Worm (Caenorhabditis elegans) whole organism, young adult: ENCODE measurements around the gene F54D5.2.

Source experiments
- D2030.7 ChIP-seq: fragments of 200-800 bp; sonication (Bioruptor generic); IDR thresholded peaks from 2 replicates; pipeline ENCODE4 v1.3.6; 2022; ENCODE audit warnings: missing genetic modification reagents, missing genetic modification characterization, missing compliant biosample characterization
- F33H1.4 ChIP-seq: fragments of 200-800 bp; sonication (Bioruptor generic); IDR thresholded peaks from 2 replicates; pipeline ENCODE4 v1.3.6; 2022; ENCODE audit warnings: missing genetic modification reagents, missing genetic modification characterization, missing compliant biosample characterization
- aptf-2 ChIP-seq: fragments of 200-800 bp; sonication (Bioruptor generic); conservative IDR thresholded peaks from 2 replicates; pipeline ENCODE4 v1.3.6; 2022; ENCODE audit warnings: missing genetic modification reagents, missing genetic modification characterization, missing compliant biosample characterization
- ceh-100 ChIP-seq: fragments of 200-800 bp; sonication (Bioruptor generic); IDR thresholded peaks from 2 replicates; pipeline ENCODE4 v1.3.6; 2022; ENCODE audit warnings: missing genetic modification reagents, missing genetic modification characterization, missing compliant biosample characterization
- hmg-20 ChIP-seq: fragments of 200-800 bp; sonication (Bioruptor generic); IDR thresholded peaks from 2 replicates; pipeline ENCODE4 v1.3.6; 2022; ENCODE audit warnings: missing genetic modification reagents, missing genetic modification characterization, missing compliant biosample characterization
- lsl-1 ChIP-seq: fragments of 200-800 bp; sonication (Bioruptor generic); optimal IDR thresholded peaks from 2 replicates; lab custom pipeline; 2018; ENCODE audit warnings: mild to moderate bottlenecking, missing genetic modification characterization, moderate library complexity, missing compliant biosample characterization
- lsy-27 ChIP-seq: sonication (generic microtip); optimal IDR thresholded peaks from 2 replicates; lab custom pipeline; 2017; ENCODE audit warnings: missing genetic modification characterization, mild to moderate bottlenecking, missing compliant biosample characterization, antibody characterized with exemption, missing genotype, borderline replicate concordance; ENCODE audit not compliant: insufficient read depth
- mes-4 ChIP-seq: sonication (generic microtip); optimal IDR thresholded peaks from 2 replicates; lab custom pipeline; 2016; ENCODE audit warnings: missing genotype, missing genetic modification characterization, missing compliant biosample characterization
- nfya-1 ChIP-seq: sonication (generic microtip); optimal IDR thresholded peaks from 2 replicates; lab custom pipeline; 2017; ENCODE audit warnings: antibody characterized with exemption, missing compliant biosample characterization, missing genetic modification characterization, borderline replicate concordance; ENCODE audit not compliant: insufficient read depth
- nhr-80 ChIP-seq: sonication (generic microtip); optimal IDR thresholded peaks from 2 replicates; lab custom pipeline; 2016; ENCODE audit warnings: missing genetic modification characterization, missing compliant biosample characterization
- sptf-2 ChIP-seq: fragments of 200-800 bp; sonication (Bioruptor generic); optimal IDR thresholded peaks from 2 replicates; lab custom pipeline; 2018; ENCODE audit warnings: mild to moderate bottlenecking, missing genetic modification characterization, missing compliant biosample characterization
- ztf-6 ChIP-seq: fragments of 200-800 bp; sonication (Bioruptor generic); IDR thresholded peaks from 2 replicates; pipeline ENCODE4 v1.3.6; 2022; ENCODE audit warnings: missing genetic modification reagents, missing genetic modification characterization, missing compliant biosample characterization

- TF ChIP-seq aptf-2 (GFP tag; lab: Robert Waterston, UW) (peak; percentile 85), nfya-1 (no peak), hmg-20 (GFP tag; lab: Robert Waterston, UW) (no peak), ztf-6 (no peak), sptf-2 (GFP tag; lab: Kevin White, UChicago) (no peak), lsl-1 (GFP tag; lab: Kevin White, UChicago) (peak; percentile 80), F33H1.4 (GFP tag; lab: Robert Waterston, UW) (peak; percentile 79), lsy-27 (tag; lab: Kevin White, UChicago) (no peak), mes-4 (no peak), nhr-80 (tag; lab: Kevin White, UChicago) (no peak), ceh-100 (peak; percentile 84), D2030.7 (GFP tag; lab: Robert Waterston, UW) (peak; percentile 95)
Measured at ce11 chrII:11537115-11537514, 35.9 kb upstream of the F54D5.2 start.
